Worm (Caenorhabditis elegans) whole organism, young adult: ENCODE results near the gene B0303.16.

Source experiments
- K11D2.4 ChIP-seq: fragments of 200-800 bp; sonication (Bioruptor generic); IDR thresholded peaks from 2 replicates; pipeline ENCODE4 v1.3.6; 2022; ENCODE audit warnings: missing genetic modification reagents, missing genetic modification characterization, missing compliant biosample characterization
- Y53G8AR.9 ChIP-seq: fragments of 200-800 bp; sonication (Bioruptor generic); conservative IDR thresholded peaks from 2 replicates; pipeline ENCODE4 v1.3.6; 2022; ENCODE audit warnings: missing genetic modification reagents, missing genetic modification characterization, missing compliant biosample characterization
- cebp-2 ChIP-seq: fragments of 200-800 bp; sonication (Bioruptor generic); IDR thresholded peaks from 2 replicates; pipeline ENCODE4 v1.3.6; 2022; ENCODE audit warnings: missing genetic modification characterization, missing compliant biosample characterization
- hsf-1 ChIP-seq: fragments of 200-800 bp; sonication (Bioruptor generic); IDR thresholded peaks from 2 replicates; pipeline ENCODE4 v1.3.6; 2022; ENCODE audit warnings: missing genetic modification reagents, missing genetic modification characterization, missing compliant biosample characterization
- nfya-1 ChIP-seq: sonication (generic microtip); optimal IDR thresholded peaks from 2 replicates; lab custom pipeline; 2017; ENCODE audit warnings: antibody characterized with exemption, missing compliant biosample characterization, missing genetic modification characterization, borderline replicate concordance; ENCODE audit not compliant: insufficient read depth
- nfyb-1 ChIP-seq: fragments of 200-800 bp; sonication (Bioruptor generic); IDR thresholded peaks from 2 replicates; pipeline ENCODE4 v1.3.6; 2022; ENCODE audit warnings: missing genetic modification reagents, missing genetic modification characterization, missing compliant biosample characterization
- nhr-179 ChIP-seq: sonication (generic microtip); optimal IDR thresholded peaks from 2 replicates; lab custom pipeline; 2016; ENCODE audit warnings: mild to moderate bottlenecking, missing genetic modification characterization, missing compliant biosample characterization

- TF ChIP-seq nhr-179 (no peak), Y53G8AR.9 (GFP tag; lab: Robert Waterston, UW) (no peak), cebp-2 (GFP tag; lab: Robert Waterston, UW) (no peak), nfya-1 (no peak), hsf-1 (GFP tag; lab: Robert Waterston, UW) (no peak), nfyb-1 (no peak), K11D2.4 (GFP tag; lab: Robert Waterston, UW) (no peak)
These were observed 47.0 kb upstream of the B0303.16 start for ce11 chrIII:8657676-8658366.
